Worm (Caenorhabditis elegans) whole organism, dauer: ENCODE data around the gene Y53G8AL.1.
"Not testable (repeated sequence)": the region's sequence is repeated elsewhere in the genome, so short reads cannot be mapped to it uniquely, and the experiment has no call there.

Experiments
- unc-62 ChIP-seq: sonication (generic microtip); optimal IDR thresholded peaks from 2 replicates; lab custom pipeline; 2017; ENCODE audit warnings: missing biosample characterization, missing genetic modification reagents, missing genetic modification characterization

The Y53G8AL.1 gene

ce11 chrIII:3240893-3241292 lies 8.0 kb downstream of the Y53G8AL.1 start:
- TF ChIP-seq unc-62 (GFP tag; lab: Kevin White, UChicago) = no peak

- no peak for TF ChIP-seq unc-62 (GFP tag; lab: Kevin White, UChicago)
Observed at ce11 chrIII:3241361-3241760, 8.5 kb downstream of the Y53G8AL.1 start.

- no peak for TF ChIP-seq unc-62 (GFP tag; lab: Kevin White, UChicago)
Observed at ce11 chrIII:3241943-3242342, 9.0 kb downstream of the Y53G8AL.1 start.

- no peak for TF ChIP-seq unc-62 (GFP tag; lab: Kevin White, UChicago)
Observed at ce11 chrIII:3242379-3242778, 9.5 kb downstream of the Y53G8AL.1 start.

- no peak for TF ChIP-seq unc-62 (GFP tag; lab: Kevin White, UChicago)
Observed at ce11 chrIII:3248307-3249037, 15.6 kb downstream of the Y53G8AL.1 start, which contains the start of gene nduf-9. Gene nduf-9, minus strand, starts transcription at chrIII:3248575.

ce11 chrIII:3249038-3249420 lies 16.1 kb downstream of the Y53G8AL.1 start:
- no peak for TF ChIP-seq unc-62 (GFP tag; lab: Kevin White, UChicago)

ce11 chrIII:3250596-3251112 lies 17.8 kb downstream of the Y53G8AL.1 start, which contains the start of gene Y53G8AL.4:
Gene Y53G8AL.4, minus strand, starts transcription at chrIII:3250646.
- no peak for TF ChIP-seq unc-62 (GFP tag; lab: Kevin White, UChicago)

- TF ChIP-seq unc-62 (GFP tag; lab: Kevin White, UChicago) = no peak
Observed at ce11 chrIII:3253043-3253442, 20.1 kb downstream of the Y53G8AL.1 start, which contains the start of gene Y53G8AL.3. Gene Y53G8AL.3, minus strand, starts transcription at chrIII:3253143.

- TF ChIP-seq unc-62 (GFP tag; lab: Kevin White, UChicago) = no peak
Observed at ce11 chrIII:3253736-3254135, 20.8 kb downstream of the Y53G8AL.1 start.

ce11 chrIII:3255023-3255422 lies 22.1 kb downstream of the Y53G8AL.1 start:
- TF ChIP-seq unc-62 (GFP tag; lab: Kevin White, UChicago) = no peak

ce11 chrIII:3255575-3255974 lies 22.7 kb downstream of the Y53G8AL.1 start, which contains the start of gene Y53G8AM.4:
Gene Y53G8AM.4, minus strand, starts transcription at chrIII:3255675.
- TF ChIP-seq unc-62 (GFP tag; lab: Kevin White, UChicago) = no peak

ce11 chrIII:3258306-3258705 lies 25.4 kb downstream of the Y53G8AL.1 start, which contains the start of gene nspg-7.2:
Gene nspg-7.2, minus strand, starts transcription at chrIII:3258406.
- no peak for TF ChIP-seq unc-62 (GFP tag; lab: Kevin White, UChicago)

ce11 chrIII:3259691-3260090 lies 26.8 kb downstream of the Y53G8AL.1 start, which contains the start of gene Y53G8AM.6:
Gene Y53G8AM.6, minus strand, starts transcription at chrIII:3259791.
- not testable (repeated sequence) for TF ChIP-seq unc-62 (GFP tag; lab: Kevin White, UChicago)

- TF ChIP-seq unc-62 (GFP tag; lab: Kevin White, UChicago) = no peak
Observed at ce11 chrIII:3263696-3264095, 30.8 kb downstream of the Y53G8AL.1 start.

- TF ChIP-seq unc-62 (GFP tag; lab: Kevin White, UChicago) = no peak
Observed at ce11 chrIII:3266602-3267001, 33.7 kb downstream of the Y53G8AL.1 start, which contains the start of gene Y53G8AM.7. Gene Y53G8AM.7, minus strand, starts transcription at chrIII:3266702.

- no peak for TF ChIP-seq unc-62 (GFP tag; lab: Kevin White, UChicago)
Observed at ce11 chrIII:3271682-3272081, 38.8 kb downstream of the Y53G8AL.1 start.

- no peak for TF ChIP-seq unc-62 (GFP tag; lab: Kevin White, UChicago)
Observed at ce11 chrIII:3273141-3273540, 40.2 kb downstream of the Y53G8AL.1 start.
